Fruit fly (Drosophila melanogaster) whole organism, adult: ENCODE data around the gene CG31279.

ENCODE experiments used
- CG11617 ChIP-seq: fragments of 200-800 bp; sonication (Bioruptor generic); optimal IDR thresholded peaks from 2 replicates; lab custom pipeline; 2017; ENCODE audit warnings: mild to moderate bottlenecking, missing biosample characterization, missing genetic modification reagents, missing genetic modification characterization
- CG12768 ChIP-seq: fragments of 200-800 bp; sonication (Bioruptor generic); optimal IDR thresholded peaks from 2 replicates; lab custom pipeline; 2017; ENCODE audit warnings: missing biosample characterization, missing genetic modification characterization, mild to moderate bottlenecking, moderate library complexity, missing genetic modification reagents
- CG14711 ChIP-seq: fragments of 200-800 bp; sonication (Bioruptor generic); optimal IDR thresholded peaks from 2 replicates; lab custom pipeline; 2018; ENCODE audit warnings: missing biosample characterization, mild to moderate bottlenecking, missing genetic modification characterization, moderate library complexity
- CG1620 ChIP-seq: fragments of 200-800 bp; sonication (Bioruptor generic); optimal IDR thresholded peaks from 2 replicates; lab custom pipeline; 2016; ENCODE audit warnings: missing biosample characterization, missing genetic modification characterization
- CG33017 ChIP-seq: fragments of 200-800 bp; sonication (Bioruptor generic); optimal IDR thresholded peaks from 2 replicates; lab custom pipeline; 2018; ENCODE audit warnings: missing biosample characterization, mild to moderate bottlenecking, missing genetic modification characterization, moderate library complexity
- CG5204 ChIP-seq: fragments of 200-800 bp; sonication (Bioruptor generic); optimal IDR thresholded peaks from 2 replicates; lab custom pipeline; 2016; ENCODE audit warnings: missing biosample characterization, missing genetic modification characterization
- CG7045 ChIP-seq: fragments of 200-800 bp; sonication (Bioruptor generic); optimal IDR thresholded peaks from 2 replicates; lab custom pipeline; 2017; ENCODE audit warnings: missing biosample characterization, mild to moderate bottlenecking, missing genetic modification characterization
- CG7101 ChIP-seq: fragments of 200-800 bp; sonication (Bioruptor generic); optimal IDR thresholded peaks from 2 replicates; lab custom pipeline; 2018; ENCODE audit warnings: missing biosample characterization, mild to moderate bottlenecking, missing genetic modification characterization, moderate library complexity
- Clk ChIP-seq: fragments of 200-800 bp; sonication (Bioruptor generic); optimal IDR thresholded peaks from 2 replicates; lab custom pipeline; 2017; ENCODE audit warnings: missing biosample characterization, missing genetic modification characterization
- Crg-1 ChIP-seq: fragments of 200-800 bp; sonication (Bioruptor generic); optimal IDR thresholded peaks from 2 replicates; lab custom pipeline; 2016; ENCODE audit warnings: missing biosample characterization, missing genetic modification characterization
- Hr96 ChIP-seq: fragments of 200-800 bp; sonication (Bioruptor generic); optimal IDR thresholded peaks from 2 replicates; lab custom pipeline; 2016; ENCODE audit warnings: missing biosample characterization, missing genetic modification characterization
- Mnt ChIP-seq: fragments of 200-800 bp; sonication (Bioruptor generic); optimal IDR thresholded peaks from 2 replicates; lab custom pipeline; 2016; ENCODE audit warnings: missing biosample characterization, mild to moderate bottlenecking, missing genetic modification characterization
- bab1 ChIP-seq: fragments of 200-800 bp; sonication (Bioruptor generic); optimal IDR thresholded peaks from 3 replicates; lab custom pipeline; 2019; ENCODE audit warnings: missing biosample characterization, mild to moderate bottlenecking, missing genetic modification characterization, moderate library complexity
- cic ChIP-seq: fragments of 200-800 bp; sonication (Bioruptor generic); optimal IDR thresholded peaks from 2 replicates; lab custom pipeline; 2017; ENCODE audit warnings: missing biosample characterization, mild to moderate bottlenecking, missing genetic modification characterization, moderate library complexity
- cnc ChIP-seq, 2 experiments: fragments of >200 bp; optimal IDR thresholded peaks; 2 replicates each; lab custom pipeline; 2017
- kay ChIP-seq: fragments of 200-800 bp; sonication (Bioruptor generic); peaks from one replicate; lab custom pipeline; 2016; ENCODE audit warnings: missing biosample characterization, missing genetic modification characterization, borderline replicate concordance
- ovo ChIP-seq: fragments of 200-800 bp; sonication (Bioruptor generic); optimal IDR thresholded peaks from 2 replicates; lab custom pipeline; 2016; ENCODE audit warnings: missing biosample characterization, missing genetic modification characterization
- pad ChIP-seq: fragments of 200-800 bp; sonication (Bioruptor generic); optimal IDR thresholded peaks from 3 replicates; lab custom pipeline; 2017; ENCODE audit warnings: missing biosample characterization, missing genetic modification characterization, mild to moderate bottlenecking, moderate library complexity, missing genetic modification reagents
- tj ChIP-seq: fragments of 200-800 bp; sonication (Bioruptor generic); optimal IDR thresholded peaks from 3 replicates; lab custom pipeline; 2017; ENCODE audit warnings: missing biosample characterization, mild to moderate bottlenecking, missing genetic modification characterization, moderate library complexity
- toe ChIP-seq: fragments of 200-800 bp; sonication (Bioruptor generic); optimal IDR thresholded peaks from 2 replicates; lab custom pipeline; 2016; ENCODE audit warnings: missing biosample characterization, missing genetic modification characterization

The CG31279 gene

dm6 chr3R:16416508-16416907, 14.0 kb upstream of the CG31279 start:
- TF ChIP-seq CG12768 (GFP tag; lab: Kevin White, UChicago), result no peak
- no peak for TF ChIP-seq kay (GFP tag; lab: Kevin White, UChicago)

- TF ChIP-seq tj (GFP tag; lab: Kevin White, UChicago) (no peak), Hr96 (no peak), pad (no peak), CG7045 (no peak), cic (no peak), CG33017 (tag; lab: Kevin White, UChicago) (no peak), CG7101 (tag; lab: Kevin White, UChicago) (no peak), ovo (no peak), CG5204 (GFP tag; lab: Kevin White, UChicago) (no peak), CG1620 (GFP tag; lab: Kevin White, UChicago) (no peak), Clk (GFP tag; lab: Kevin White, UChicago) (no peak), cnc (optimal IDR thresholded peaks at IDR 0.05; lab: Kevin White, UChicago) (no peak), CG12768 (GFP tag; lab: Kevin White, UChicago) (no peak), toe (GFP tag; lab: Kevin White, UChicago) (no peak), Crg-1 (GFP tag; lab: Kevin White, UChicago) (no peak), bab1 (no peak)
Measured at dm6 chr3R:16423323-16423722, 7.2 kb upstream of the CG31279 start.

dm6 chr3R:16427520-16427919, 3.0 kb upstream of the CG31279 start:
- no peak for TF ChIP-seq toe (GFP tag; lab: Kevin White, UChicago)
- no peak for TF ChIP-seq ovo
- no peak for TF ChIP-seq kay (GFP tag; lab: Kevin White, UChicago)
- TF ChIP-seq cic, result no peak
- no peak for TF ChIP-seq Mnt (GFP tag; lab: Kevin White, UChicago)
- no peak for TF ChIP-seq CG11617 (GFP tag; lab: Kevin White, UChicago)
- no peak for TF ChIP-seq tj (GFP tag; lab: Kevin White, UChicago)
- no peak for TF ChIP-seq CG5204 (GFP tag; lab: Kevin White, UChicago)
- no peak for TF ChIP-seq CG14711
- TF ChIP-seq CG7045, result no peak
- TF ChIP-seq Clk (GFP tag; lab: Kevin White, UChicago), result no peak
- TF ChIP-seq Hr96, result no peak
- no peak for TF ChIP-seq CG7101 (tag; lab: Kevin White, UChicago)
- TF ChIP-seq CG12768 (GFP tag; lab: Kevin White, UChicago), result no peak
- no peak for TF ChIP-seq CG33017 (tag; lab: Kevin White, UChicago)
- no peak for TF ChIP-seq bab1
- no peak for TF ChIP-seq pad
- TF ChIP-seq cnc (optimal IDR thresholded peaks at IDR 0.05; lab: Kevin White, UChicago), result no peak
- no peak for TF ChIP-seq Crg-1 (GFP tag; lab: Kevin White, UChicago)

- TF ChIP-seq pad (peak; percentile 3), Mnt (GFP tag; lab: Kevin White, UChicago) (peak; percentile 13), kay (GFP tag; lab: Kevin White, UChicago) (no peak), toe (GFP tag; lab: Kevin White, UChicago) (peak; percentile 35), CG14711 (no peak), CG7101 (tag; lab: Kevin White, UChicago) (peak; percentile 8), cic (peak; percentile 9), CG11617 (GFP tag; lab: Kevin White, UChicago) (no peak), ovo (no peak), Crg-1 (GFP tag; lab: Kevin White, UChicago) (peak; percentile 22), bab1 (peak; percentile 69), CG5204 (GFP tag; lab: Kevin White, UChicago) (no peak), CG1620 (GFP tag; lab: Kevin White, UChicago) (peak; percentile 43)
Measured at dm6 chr3R:16431707-16432106, 1.2 kb downstream of the CG31279 start.

dm6 chr3R:16432665-16433065, 2.2 kb downstream of the CG31279 start, which contains the start of gene Fntb:
Fntb (plus strand) TSS chr3R:16432998.
- TF ChIP-seq cnc (optimal IDR thresholded peaks at IDR 0.05; lab: Kevin White, UChicago) (no peak), CG33017 (tag; lab: Kevin White, UChicago) (peak; percentile 81), kay (GFP tag; lab: Kevin White, UChicago) (peak; percentile 97), CG5204 (GFP tag; lab: Kevin White, UChicago) (no peak), CG1620 (GFP tag; lab: Kevin White, UChicago) (peak; percentile 43), Crg-1 (GFP tag; lab: Kevin White, UChicago) (peak; percentile 5), Mnt (GFP tag; lab: Kevin White, UChicago) (peak; percentile 56), cic (no peak), ovo (no peak), pad (peak; percentile 56), CG11617 (GFP tag; lab: Kevin White, UChicago) (peak; percentile 64), CG7101 (tag; lab: Kevin White, UChicago) (peak; percentile 85), Clk (GFP tag; lab: Kevin White, UChicago) (no peak), tj (GFP tag; lab: Kevin White, UChicago) (peak; percentile 29), CG7045 (peak; percentile 45), bab1 (peak; percentile 75), toe (GFP tag; lab: Kevin White, UChicago) (peak; percentile 55), CG12768 (GFP tag; lab: Kevin White, UChicago) (peak; percentile 62), CG14711 (peak; percentile 76), Hr96 (no peak)

- TF ChIP-seq Mnt (GFP tag; lab: Kevin White, UChicago), result no peak
- no peak for TF ChIP-seq tj (GFP tag; lab: Kevin White, UChicago)
- TF ChIP-seq CG11617 (GFP tag; lab: Kevin White, UChicago), result no peak
- TF ChIP-seq ovo, result no peak
- no peak for TF ChIP-seq Crg-1 (GFP tag; lab: Kevin White, UChicago)
- TF ChIP-seq cnc (optimal IDR thresholded peaks at IDR 0.05; lab: Kevin White, UChicago), result no peak
- TF ChIP-seq CG7045, result no peak
- TF ChIP-seq CG33017 (tag; lab: Kevin White, UChicago), result no peak
- no peak for TF ChIP-seq CG12768 (GFP tag; lab: Kevin White, UChicago)
- TF ChIP-seq CG1620 (GFP tag; lab: Kevin White, UChicago), result no peak
- no peak for TF ChIP-seq CG7101 (tag; lab: Kevin White, UChicago)
Measured at dm6 chr3R:16434599-16434998, 4.1 kb downstream of the CG31279 start, which contains the start of gene CG14881. CG14881 (plus strand) TSS chr3R:16434899.
